Fruit fly (Drosophila melanogaster) whole organism: ENCODE measurements around the gene Fam92.

ENCODE experiments used
- CG8478 ChIP-seq: fragments of >200 bp; optimal IDR thresholded peaks from 2 replicates; lab custom pipeline; 2018; ENCODE audit warnings: inconsistent platforms
- Dll ChIP-seq: fragments of >200 bp; optimal IDR thresholded peaks from 2 replicates; lab custom pipeline; 2017
- EcR ChIP-seq, 2 experiments: fragments of >200 bp; optimal IDR thresholded peaks; 2 replicates each; lab custom pipeline; 2017; ENCODE audit warnings: missing biosample characterization in 2 of 2, missing genetic modification characterization in 2 of 2, missing genetic modification reagents in 2 of 2
- pan ChIP-seq: fragments of >200 bp; optimal IDR thresholded peaks from 2 replicates; lab custom pipeline; 2017
- psq ChIP-seq: fragments of >200 bp; optimal IDR thresholded peaks from 2 replicates; lab custom pipeline; 2017
- usp ChIP-seq: fragments of >200 bp; optimal IDR thresholded peaks from 2 replicates; lab custom pipeline; 2017; ENCODE audit warnings: missing biosample characterization, missing genetic modification characterization, mixed read lengths

DNA sequence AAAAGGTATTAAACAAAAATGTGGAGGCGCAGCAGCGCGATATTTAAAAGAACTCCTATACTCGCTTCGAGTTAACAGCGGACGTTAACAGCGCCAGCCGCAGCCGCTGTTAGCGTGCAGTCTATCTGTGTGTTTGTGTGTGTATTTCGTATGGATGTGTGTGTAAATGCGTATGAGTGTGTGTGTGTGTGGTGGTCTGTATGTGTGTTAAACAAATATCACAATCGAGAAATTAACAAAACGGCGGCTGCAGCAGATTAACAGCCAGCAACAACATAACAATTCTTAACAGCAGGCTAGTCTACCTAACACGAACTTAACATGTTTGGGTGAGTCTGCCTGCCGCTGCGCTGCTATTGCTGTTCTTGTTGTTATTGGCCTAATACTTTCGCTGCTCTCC lies 32.5 kb downstream of the Fam92 start:
- TF ChIP-seq usp, result no peak
- no peak for TF ChIP-seq pan
- no peak for TF ChIP-seq psq (lab: Kevin White, UChicago)
- no peak for TF ChIP-seq CG8478 (lab: Kevin White, UChicago)
- no peak for TF ChIP-seq EcR (GFP tag; optimal IDR thresholded peaks at IDR 0.05; lab: Kevin White, UChicago)
- TF ChIP-seq Dll, result no peak
